Worm (Caenorhabditis elegans) whole organism, mixed stage, embryonic: ENCODE data around the gene W01B6.3.

Source experiments
- ceh-39 ChIP-seq: fragments of 150-350 bp; optimal IDR thresholded peaks from 2 replicates; lab custom pipeline; 2014; ENCODE audit warnings: missing biosample characterization, missing genetic modification characterization
- ces-1 ChIP-seq: fragments of 150-350 bp; optimal IDR thresholded peaks from 2 replicates; lab custom pipeline; 2014; ENCODE audit warnings: missing biosample characterization, missing genetic modification reagents, missing genetic modification characterization
- nhr-237 ChIP-seq: fragments of 150-350 bp; optimal IDR thresholded peaks from 2 replicates; lab custom pipeline; 2014; ENCODE audit warnings: missing biosample characterization, missing genetic modification characterization

ce11 chrIV:10068266-10068665, 4.2 kb downstream of the W01B6.3 start:
- TF ChIP-seq nhr-237, result no peak
- no peak for TF ChIP-seq ceh-39 (tag; lab: Kevin White, UChicago)
- TF ChIP-seq ces-1, result no peak
